Fruit fly (Drosophila melanogaster) whole organism, embryonic: Measurements from ENCODE around the gene bol.

Source experiments
- Abd-B ChIP-seq: fragments of 200-800 bp; sonication (Bioruptor generic); optimal IDR thresholded peaks from 2 replicates; lab custom pipeline; 2018; ENCODE audit warnings: missing biosample characterization, mild to moderate bottlenecking, missing genetic modification characterization, moderate library complexity
- BtbVII ChIP-seq: fragments of 200-800 bp; sonication (Bioruptor generic); optimal IDR thresholded peaks from 3 replicates; lab custom pipeline; 2017; ENCODE audit warnings: missing biosample characterization, mild to moderate bottlenecking, missing genetic modification characterization
- CG10366 ChIP-seq: fragments of 200-800 bp; sonication (Bioruptor generic); IDR thresholded peaks from 2 replicates; pipeline ENCODE4 v1.3.6; 2022; ENCODE audit warnings: missing biosample characterization, missing genetic modification characterization
- CG12219 ChIP-seq: fragments of 200-800 bp; sonication (Bioruptor generic); optimal IDR thresholded peaks from 3 replicates; lab custom pipeline; 2018; ENCODE audit warnings: missing biosample characterization, mild to moderate bottlenecking, missing genetic modification characterization
- CG12769 ChIP-seq: fragments of 200-800 bp; sonication (Bioruptor generic); optimal IDR thresholded peaks from 2 replicates; lab custom pipeline; 2019; ENCODE audit warnings: missing biosample characterization, mild to moderate bottlenecking, missing genetic modification characterization, moderate library complexity
- CG13296 ChIP-seq: fragments of 200-800 bp; sonication (Bioruptor generic); optimal IDR thresholded peaks from 3 replicates; lab custom pipeline; 2018; ENCODE audit warnings: missing biosample characterization, mild to moderate bottlenecking, missing genetic modification characterization
- CG13624 ChIP-seq: fragments of 200-800 bp; sonication (Bioruptor generic); optimal IDR thresholded peaks from 2 replicates; lab custom pipeline; 2016; ENCODE audit warnings: missing biosample characterization, missing genetic modification characterization
- CG15479 ChIP-seq: fragments of 200-800 bp; sonication (Bioruptor generic); optimal IDR thresholded peaks from 3 replicates; lab custom pipeline; 2019; ENCODE audit warnings: missing biosample characterization, mild to moderate bottlenecking, missing genetic modification characterization, moderate library complexity
- CG17612 ChIP-seq: fragments of 200-800 bp; sonication (Bioruptor generic); IDR thresholded peaks from 2 replicates; pipeline ENCODE4 v1.3.6; 2022; ENCODE audit warnings: missing biosample characterization, missing genetic modification characterization
- CG18476 ChIP-seq: fragments of 200-800 bp; sonication (Bioruptor generic); optimal IDR thresholded peaks from 2 replicates; lab custom pipeline; 2016; ENCODE audit warnings: missing biosample characterization, mild to moderate bottlenecking, missing genetic modification characterization
- CG2116 ChIP-seq: fragments of 200-800 bp; sonication (Bioruptor generic); optimal IDR thresholded peaks from 3 replicates; lab custom pipeline; 2018; ENCODE audit warnings: missing biosample characterization, mild to moderate bottlenecking, missing genetic modification characterization
- CG3065 ChIP-seq: fragments of 200-800 bp; sonication (Bioruptor generic); optimal IDR thresholded peaks from 2 replicates; lab custom pipeline; 2016; ENCODE audit warnings: missing biosample characterization, missing genetic modification characterization
- CG31441 ChIP-seq: fragments of 200-800 bp; sonication (Bioruptor generic); IDR thresholded peaks from 2 replicates; pipeline ENCODE4 v1.3.6; 2022; ENCODE audit warnings: missing biosample characterization, missing genetic modification characterization
- CG5245 ChIP-seq: fragments of 200-800 bp; sonication (Bioruptor generic); optimal IDR thresholded peaks from 3 replicates; lab custom pipeline; 2016; ENCODE audit warnings: missing biosample characterization, missing genetic modification characterization
- CG6689 ChIP-seq: fragments of 200-800 bp; sonication (Bioruptor generic); IDR thresholded peaks from 2 replicates; pipeline ENCODE4 v1.3.6; 2022; ENCODE audit warnings: missing biosample characterization, missing genetic modification characterization
- CG8281 ChIP-seq: fragments of 200-800 bp; sonication (Bioruptor generic); optimal IDR thresholded peaks from 2 replicates; lab custom pipeline; 2018; ENCODE audit warnings: missing biosample characterization, mild to moderate bottlenecking, missing genetic modification characterization, moderate library complexity
- CG8290 ChIP-seq, 3 experiments: fragments of 200-800 bp; sonication (Bioruptor generic); optimal IDR thresholded peaks; 2 replicates each; lab custom pipeline; 2016 to 2019; ENCODE audit warnings: missing biosample characterization in 3 of 3, missing genetic modification characterization in 3 of 3, mild to moderate bottlenecking in 2 of 3, moderate library complexity in 1 of 3
- CG9215 ChIP-seq: fragments of 200-800 bp; sonication (Bioruptor generic); IDR thresholded peaks from 2 replicates; pipeline ENCODE4 v1.3.6; 2022; ENCODE audit warnings: missing biosample characterization, missing genetic modification characterization
- CG9437 ChIP-seq: fragments of 200-800 bp; sonication (Bioruptor generic); optimal IDR thresholded peaks from 2 replicates; lab custom pipeline; 2018; ENCODE audit warnings: missing biosample characterization, mild to moderate bottlenecking, missing genetic modification characterization
- CG9817 ChIP-seq: fragments of 200-800 bp; sonication (Bioruptor generic); optimal IDR thresholded peaks from 2 replicates; lab custom pipeline; 2018; ENCODE audit warnings: missing biosample characterization, mild to moderate bottlenecking, missing genetic modification characterization, moderate library complexity
- CG9876 ChIP-seq: fragments of 200-800 bp; sonication (Bioruptor generic); optimal IDR thresholded peaks from 2 replicates; lab custom pipeline; 2016; ENCODE audit warnings: missing biosample characterization, missing genetic modification characterization
- CHES-1-like ChIP-seq: fragments of 200-800 bp; sonication (Bioruptor generic); optimal IDR thresholded peaks from 2 replicates; lab custom pipeline; 2016; ENCODE audit warnings: missing biosample characterization, missing genetic modification characterization
- Camta ChIP-seq: fragments of 200-800 bp; sonication (Bioruptor generic); optimal IDR thresholded peaks from 2 replicates; lab custom pipeline; 2016; ENCODE audit warnings: missing biosample characterization, missing genetic modification characterization
- Fer1 ChIP-seq: fragments of 200-800 bp; sonication (Bioruptor generic); optimal IDR thresholded peaks from 2 replicates; lab custom pipeline; 2017; ENCODE audit warnings: missing biosample characterization, mild to moderate bottlenecking, missing genetic modification characterization
- HHEX ChIP-seq: fragments of 200-800 bp; sonication (Bioruptor generic); optimal IDR thresholded peaks from 3 replicates; lab custom pipeline; 2017; ENCODE audit warnings: missing biosample characterization, mild to moderate bottlenecking, missing genetic modification characterization, missing genetic modification reagents
- HLH3B ChIP-seq: fragments of 200-800 bp; sonication (Bioruptor generic); IDR thresholded peaks from 2 replicates; pipeline ENCODE4 v1.3.6; 2022; ENCODE audit warnings: missing biosample characterization, missing genetic modification characterization
- HLH54F ChIP-seq: fragments of 200-800 bp; sonication (Bioruptor generic); optimal IDR thresholded peaks from 3 replicates; lab custom pipeline; 2016; ENCODE audit warnings: missing biosample characterization, missing genetic modification characterization
- Hmx ChIP-seq: fragments of 200-800 bp; sonication (Bioruptor generic); optimal IDR thresholded peaks from 2 replicates; lab custom pipeline; 2016; ENCODE audit warnings: missing biosample characterization, missing genetic modification characterization
- PHDP ChIP-seq: fragments of 200-800 bp; sonication (Bioruptor generic); optimal IDR thresholded peaks from 3 replicates; lab custom pipeline; 2018; ENCODE audit warnings: missing biosample characterization, mild to moderate bottlenecking, missing genetic modification characterization, moderate library complexity
- TFAM ChIP-seq: fragments of 200-800 bp; sonication (Bioruptor generic); optimal IDR thresholded peaks from 2 replicates; lab custom pipeline; 2017; ENCODE audit warnings: missing biosample characterization, missing genetic modification characterization, inconsistent platforms
- Vsx1 ChIP-seq: fragments of 200-800 bp; sonication (Bioruptor generic); optimal IDR thresholded peaks from 2 replicates; lab custom pipeline; 2017; ENCODE audit warnings: missing biosample characterization, mild to moderate bottlenecking, missing genetic modification characterization, missing genetic modification reagents
- ase ChIP-seq: fragments of 200-800 bp; sonication (Bioruptor generic); IDR thresholded peaks from 3 replicates; pipeline ENCODE4 v1.3.6; 2022; ENCODE audit warnings: missing biosample characterization, missing genetic modification characterization
- cas ChIP-seq: fragments of 200-800 bp; sonication (Bioruptor generic); IDR thresholded peaks from 2 replicates; pipeline ENCODE4 v1.3.6; 2022; ENCODE audit warnings: missing biosample characterization, missing genetic modification characterization
- chinmo ChIP-seq: fragments of 200-800 bp; sonication (Bioruptor generic); IDR thresholded peaks from 4 replicates; pipeline ENCODE4 v1.3.6; 2022; ENCODE audit warnings: missing biosample characterization, missing genetic modification characterization; ENCODE audit not compliant: partially characterized antibody
- crol ChIP-seq: fragments of 200-800 bp; sonication (Bioruptor generic); IDR thresholded peaks from 2 replicates; pipeline ENCODE4 v1.3.6; 2022; ENCODE audit warnings: missing biosample characterization, missing genetic modification characterization
- dmrt99B ChIP-seq: fragments of 200-800 bp; sonication (Bioruptor generic); optimal IDR thresholded peaks from 2 replicates; lab custom pipeline; 2018; ENCODE audit warnings: missing biosample characterization, mild to moderate bottlenecking, missing genetic modification characterization, moderate library complexity
- fd96Cb ChIP-seq: fragments of 200-800 bp; sonication (Bioruptor generic); optimal IDR thresholded peaks from 2 replicates; lab custom pipeline; 2018; ENCODE audit warnings: missing biosample characterization, mild to moderate bottlenecking, missing genetic modification characterization, moderate library complexity
- luna ChIP-seq: fragments of 200-800 bp; sonication (Bioruptor generic); optimal IDR thresholded peaks from 2 replicates; lab custom pipeline; 2016; ENCODE audit warnings: missing biosample characterization, missing genetic modification characterization
- oc ChIP-seq: fragments of 200-800 bp; sonication (Bioruptor generic); optimal IDR thresholded peaks from 2 replicates; lab custom pipeline; 2018; ENCODE audit warnings: missing biosample characterization, mild to moderate bottlenecking, missing genetic modification characterization, moderate library complexity
- pan ChIP-seq, 4 experiments: fragments of >200 bp in 3 of 4; fragments of 200-800 bp in 1 of 4; sonication (Bioruptor generic) in 1 of 4; optimal IDR thresholded peaks in 3 of 4; IDR thresholded peaks in 1 of 4; 2 replicates each; pipeline versions ENCODE4 v1.3.6 to Lab custom; 2017 to 2022; ENCODE audit warnings: missing biosample characterization in 2 of 4, missing genetic modification characterization in 2 of 4, mixed read lengths in 1 of 4
- phol ChIP-seq: fragments of 200-800 bp; sonication (Bioruptor generic); optimal IDR thresholded peaks from 3 replicates; lab custom pipeline; 2018; ENCODE audit warnings: missing biosample characterization, mild to moderate bottlenecking, missing genetic modification characterization, moderate library complexity
- pnt ChIP-seq: fragments of 200-800 bp; sonication (Bioruptor generic); optimal IDR thresholded peaks from 3 replicates; lab custom pipeline; 2016; ENCODE audit warnings: missing biosample characterization, missing genetic modification characterization
- pros ChIP-seq: fragments of 200-800 bp; sonication (Bioruptor generic); optimal IDR thresholded peaks from 3 replicates; lab custom pipeline; 2019; ENCODE audit warnings: missing biosample characterization, mild to moderate bottlenecking, missing genetic modification characterization, moderate library complexity
- sr ChIP-seq: fragments of 200-800 bp; sonication (Bioruptor generic); IDR thresholded peaks from 3 replicates; pipeline ENCODE4 v1.3.6; 2022; ENCODE audit warnings: missing biosample characterization, missing genetic modification characterization
- tio ChIP-seq: fragments of 200-800 bp; sonication (Bioruptor generic); optimal IDR thresholded peaks from 2 replicates; lab custom pipeline; 2017; ENCODE audit warnings: missing biosample characterization, missing genetic modification characterization, inconsistent platforms
- vfl ChIP-seq: fragments of 200-800 bp; sonication (Bioruptor generic); optimal IDR thresholded peaks from 2 replicates; lab custom pipeline; 2016; ENCODE audit warnings: missing biosample characterization, missing genetic modification characterization
- wor ChIP-seq: fragments of 200-800 bp; sonication (Bioruptor generic); IDR thresholded peaks from 2 replicates; pipeline ENCODE4 v1.3.6; 2022; ENCODE audit warnings: missing biosample characterization, missing genetic modification characterization
- zfh1 ChIP-seq: fragments of 200-800 bp; sonication (Bioruptor generic); IDR thresholded peaks from 3 replicates; pipeline ENCODE4 v1.3.6; 2022; ENCODE audit warnings: missing biosample characterization, missing genetic modification characterization

Gene bol

dm6 chr3L:9128700-9129582, 5.3 kb downstream of the bol start (continued):
- TF ChIP-seq Fer1 (GFP tag; lab: Kevin White, UChicago): peak; percentile 13
- TF ChIP-seq phol (tag; lab: Kevin White, UChicago): peak; percentile 83
- no peak for TF ChIP-seq zfh1
- TF ChIP-seq CG13296 (GFP tag; lab: Kevin White, UChicago): peak; percentile 39
- no peak for TF ChIP-seq vfl (GFP tag; lab: Kevin White, UChicago)
- TF ChIP-seq CG12219: peak; percentile 10
- peak; percentile 77 for TF ChIP-seq PHDP (tag; lab: Kevin White, UChicago)
- TF ChIP-seq HHEX (GFP tag; lab: Kevin White, UChicago): peak; percentile 58
- TF ChIP-seq sr (GFP tag; lab: Robert Waterston, UW): no peak
- no peak for TF ChIP-seq BtbVII (GFP tag; lab: Kevin White, UChicago)
- no peak for TF ChIP-seq CG10366
- TF ChIP-seq CG17612 (GFP tag; lab: Robert Waterston, UW): no peak
- no peak for TF ChIP-seq luna (GFP tag; lab: Kevin White, UChicago)
- no peak for TF ChIP-seq CG9437 (GFP tag; lab: Kevin White, UChicago)
- TF ChIP-seq CG13624 (GFP tag; lab: Kevin White, UChicago): no peak
- TF ChIP-seq CG5245 (GFP tag; lab: Kevin White, UChicago): peak; percentile 41
- TF ChIP-seq CG2116: peak; percentile 38
- peak; percentile 95 for TF ChIP-seq chinmo
- peak; percentile 83 for TF ChIP-seq crol (GFP tag; lab: Robert Waterston, UW)
- TF ChIP-seq CG9876 (GFP tag; lab: Kevin White, UChicago): no peak
- TF ChIP-seq cas: no peak
- TF ChIP-seq pros (GFP tag; lab: Kevin White, UChicago): peak; percentile 14
- no peak for TF ChIP-seq CG12769 (tag; lab: Kevin White, UChicago)
- TF ChIP-seq CG3065 (GFP tag; lab: Kevin White, UChicago): peak; percentile 44
- no peak for TF ChIP-seq TFAM (GFP tag; lab: Kevin White, UChicago)
- TF ChIP-seq dmrt99B (tag; lab: Kevin White, UChicago): peak; percentile 76
- no peak for TF ChIP-seq CHES-1-like (GFP tag; lab: Kevin White, UChicago)
- TF ChIP-seq CG15479 (GFP tag; lab: Kevin White, UChicago): no peak
- no peak for TF ChIP-seq pnt (GFP tag; lab: Kevin White, UChicago)
- peak; percentile 44; the same call in 1 of the 2 replicates for TF ChIP-seq HLH3B (GFP tag; lab: Robert Waterston, UW)
- TF ChIP-seq pan (optimal IDR thresholded peaks at IDR 0.05; lab: Kevin White, UChicago): peak in 1 of 2 experiments; percentile 38
- TF ChIP-seq pan (GFP tag; optimal IDR thresholded peaks at IDR 0.05 in 1 of 2, IDR thresholded peaks at IDR 0.05 in 1 of 2): peak; percentile 35 to 57
- TF ChIP-seq ase (GFP tag; lab: Robert Waterston, UW): no peak
- 0 out of 2 replicates have a peak, but pooled peaks have one; percentile 30 for TF ChIP-seq CG6689 (GFP tag; lab: Robert Waterston, UW)
- TF ChIP-seq CG9817 (tag; lab: Kevin White, UChicago): no peak
- no peak for TF ChIP-seq Hmx
- no peak for TF ChIP-seq Abd-B
- no peak for TF ChIP-seq HLH54F (GFP tag; lab: Kevin White, UChicago)
- peak; percentile 82 for TF ChIP-seq fd96Cb
- TF ChIP-seq CG8281 (tag; lab: Kevin White, UChicago): peak; percentile 6
- peak; percentile 47 for TF ChIP-seq oc (tag; lab: Kevin White, UChicago)
- no peak for TF ChIP-seq CG8290 (GFP tag; optimal IDR thresholded peaks at IDR 0.05; lab: Kevin White, UChicago)
- TF ChIP-seq CG8290 (tag; optimal IDR thresholded peaks at IDR 0.05; lab: Kevin White, UChicago): peak in 1 of 2 experiments; percentile 13
- peak; percentile 75 for TF ChIP-seq tio (GFP tag; lab: Kevin White, UChicago)
- peak; percentile 84 for TF ChIP-seq CG31441 (GFP tag; lab: Robert Waterston, UW)
- peak; percentile 44 for TF ChIP-seq wor
- no peak for TF ChIP-seq CG9215 (GFP tag; lab: Robert Waterston, UW)
- TF ChIP-seq CG18476: peak; percentile 39
- TF ChIP-seq Camta: no peak
- TF ChIP-seq Vsx1: peak; percentile 60
